Worm (Caenorhabditis elegans) whole organism, L3 larva: ENCODE measurements around the gene srab-1.

ENCODE experiments used
- ama-1 ChIP-seq: fragments of 150-350 bp; optimal IDR thresholded peaks from 2 replicates; lab custom pipeline; 2018
- ceh-9 ChIP-seq: sonication (generic microtip); optimal IDR thresholded peaks from 2 replicates; lab custom pipeline; 2018; ENCODE audit warnings: missing biosample characterization, missing genetic modification characterization
- egl-5 ChIP-seq: fragments of 150-350 bp; optimal IDR thresholded peaks from 2 replicates; lab custom pipeline; 2017; ENCODE audit warnings: missing biosample characterization, missing genetic modification reagents, missing genetic modification characterization, inconsistent platforms
- elt-3 ChIP-seq, 3 experiments: fragments of 150-350 bp in 1 of 3; sonication (generic microtip) in 2 of 3; optimal IDR thresholded peaks; 2 replicates in 2 of 3; 4 replicates in 1 of 3; lab custom pipeline; 2014 to 2017; ENCODE audit warnings: missing biosample characterization in 3 of 3, missing genetic modification characterization in 3 of 3
- fkh-10 ChIP-seq: sonication (generic microtip); optimal IDR thresholded peaks from 2 replicates; lab custom pipeline; 2017; ENCODE audit warnings: missing biosample characterization, missing genetic modification reagents, missing genetic modification characterization
- lin-39 ChIP-seq: fragments of 150-350 bp; optimal IDR thresholded peaks from 2 replicates; lab custom pipeline; 2018; ENCODE audit warnings: missing biosample characterization, missing genetic modification reagents, missing genetic modification characterization
- mdl-1 ChIP-seq: fragments of 150-350 bp; optimal IDR thresholded peaks from 2 replicates; lab custom pipeline; 2014; ENCODE audit warnings: missing biosample characterization, missing genetic modification characterization
- nfya-1 ChIP-seq: sonication (generic microtip); optimal IDR thresholded peaks from 2 replicates; lab custom pipeline; 2017; ENCODE audit warnings: missing genetic modification characterization, mild to moderate bottlenecking, missing compliant biosample characterization, antibody characterized with exemption, moderate library complexity; ENCODE audit not compliant: insufficient read depth
- nhr-76 ChIP-seq: fragments of 150-350 bp; sonication (generic microtip); optimal IDR thresholded peaks from 5 replicates; lab custom pipeline; 2014; ENCODE audit warnings: missing biosample characterization, missing genetic modification characterization
- nhr-77 ChIP-seq: fragments of 150-350 bp; optimal IDR thresholded peaks from 2 replicates; lab custom pipeline; 2014; ENCODE audit warnings: missing biosample characterization, missing genetic modification characterization
- skn-1 ChIP-seq: fragments of 150-350 bp; optimal IDR thresholded peaks from 2 replicates; lab custom pipeline; 2014; ENCODE audit warnings: missing biosample characterization, missing genetic modification characterization

- no peak for TF ChIP-seq mdl-1
- TF ChIP-seq fkh-10: peak; percentile 1
- no peak for TF ChIP-seq nhr-76 (tag; lab: Kevin White, UChicago)
- peak; percentile 12 for TF ChIP-seq skn-1
- no peak for TF ChIP-seq nfya-1 (tag; lab: Kevin White, UChicago)
- TF ChIP-seq lin-39 (tag; lab: Kevin White, UChicago): no peak
- TF ChIP-seq egl-5 (tag; lab: Kevin White, UChicago): no peak
- no peak for TF ChIP-seq nhr-77 (tag; lab: Kevin White, UChicago)
- no peak for TF ChIP-seq ceh-9 (tag; lab: Kevin White, UChicago)
- no peak for TF ChIP-seq elt-3 (tag; optimal IDR thresholded peaks at IDR 0.05; lab: Kevin White, UChicago)
- no peak for TF ChIP-seq ama-1
Observed at ce11 chrV:5131380-5131779, 29.5 kb upstream of the srab-1 start.
